Worm (Caenorhabditis elegans) whole organism, L4 larva: ENCODE results near the gene acl-13.

Experiments used
- D1046.2 ChIP-seq: fragments of 200-800 bp; sonication (Bioruptor generic); IDR thresholded peaks from 2 replicates; pipeline ENCODE4 v1.3.6; 2022; ENCODE audit warnings: missing genetic modification characterization, missing compliant biosample characterization
- F44E2.7 ChIP-seq: fragments of 200-800 bp; sonication (Bioruptor generic); IDR thresholded peaks from 2 replicates; pipeline ENCODE4 v2.1.2; 2022; ENCODE audit warnings: missing genetic modification characterization, missing compliant biosample characterization
- F49E8.2 ChIP-seq: sonication (generic microtip); optimal IDR thresholded peaks from 2 replicates; lab custom pipeline; 2016; ENCODE audit warnings: missing compliant biosample characterization, mild to moderate bottlenecking, missing genetic modification characterization, borderline replicate concordance
- R02D3.7 ChIP-seq: fragments of 150-350 bp; sonication (generic microtip); optimal IDR thresholded peaks from 3 replicates; lab custom pipeline; 2014; ENCODE audit warnings: missing biosample characterization, missing genetic modification characterization
- T20F7.1 ChIP-seq: fragments of 200-800 bp; sonication (Bioruptor generic); optimal IDR thresholded peaks from 2 replicates; lab custom pipeline; 2018; ENCODE audit warnings: mild to moderate bottlenecking, missing genetic modification characterization, missing compliant biosample characterization
- ZK337.2 ChIP-seq: fragments of 200-800 bp; sonication (Bioruptor generic); IDR thresholded peaks from 2 replicates; pipeline ENCODE4 v1.3.6; 2022; ENCODE audit warnings: missing genetic modification reagents, missing genetic modification characterization, missing compliant biosample characterization
- aha-1 ChIP-seq: fragments of 150-350 bp; peaks from one replicate; lab custom pipeline; 2014; ENCODE audit warnings: missing biosample characterization, missing genetic modification characterization
- ama-1 ChIP-seq: fragments of 150-350 bp; optimal IDR thresholded peaks from 2 replicates; lab custom pipeline; 2014; ENCODE audit warnings: inconsistent platforms, mixed read lengths
- ceh-20 ChIP-seq: fragments of 200-800 bp; sonication (Bioruptor generic); IDR thresholded peaks from 2 replicates; pipeline ENCODE4 v1.3.6; 2022; ENCODE audit warnings: missing genetic modification reagents, missing genetic modification characterization, missing compliant biosample characterization
- ceh-62 ChIP-seq: sonication (generic microtip); optimal IDR thresholded peaks from 2 replicates; lab custom pipeline; 2017; ENCODE audit warnings: missing biosample characterization, missing genetic modification characterization
- ceh-82 ChIP-seq: sonication (generic microtip); optimal IDR thresholded peaks from 2 replicates; lab custom pipeline; 2017; ENCODE audit warnings: missing biosample characterization, missing genetic modification characterization
- ctbp-1 ChIP-seq: fragments of 200-800 bp; sonication (Bioruptor generic); IDR thresholded peaks from 2 replicates; pipeline ENCODE4 v1.3.6; 2022; ENCODE audit warnings: missing genetic modification reagents, missing genetic modification characterization, missing compliant biosample characterization
- daf-16 ChIP-seq, 3 experiments: sonication (generic microtip); optimal IDR thresholded peaks; 2 replicates each; lab custom pipeline; 2016 to 2017; ENCODE audit warnings: missing genetic modification characterization in 3 of 3, missing genetic modification reagents in 3 of 3, mild to moderate bottlenecking in 2 of 3, missing compliant biosample characterization in 2 of 3, missing biosample characterization in 1 of 3, moderate library complexity in 1 of 3
- daf-19 ChIP-seq: fragments of 200-800 bp; sonication (Bioruptor generic); conservative IDR thresholded peaks from 2 replicates; pipeline ENCODE4 v1.3.6; 2022; ENCODE audit warnings: missing genetic modification characterization, missing compliant biosample characterization
- daf-8 ChIP-seq: fragments of 200-800 bp; sonication (Bioruptor generic); IDR thresholded peaks from 2 replicates; pipeline ENCODE4 v1.3.6; 2022; ENCODE audit warnings: missing genetic modification characterization, missing compliant biosample characterization
- dmd-6 ChIP-seq: fragments of 200-800 bp; sonication (Bioruptor generic); IDR thresholded peaks from 2 replicates; pipeline ENCODE4 v1.3.6; 2022; ENCODE audit warnings: missing genetic modification reagents, missing genetic modification characterization, missing compliant biosample characterization
- duxl-1 ChIP-seq: sonication (generic microtip); optimal IDR thresholded peaks from 2 replicates; lab custom pipeline; 2016; ENCODE audit warnings: mild to moderate bottlenecking, missing genetic modification characterization, moderate library complexity, missing compliant biosample characterization; ENCODE audit not compliant: poor library complexity
- dve-1 ChIP-seq: sonication (generic microtip); optimal IDR thresholded peaks from 2 replicates; lab custom pipeline; 2017; ENCODE audit warnings: antibody characterized with exemption, mild to moderate bottlenecking, missing genetic modification characterization, missing compliant biosample characterization; ENCODE audit not compliant: insufficient read depth
- egl-27 ChIP-seq: sonication (generic microtip); optimal IDR thresholded peaks from 3 replicates; lab custom pipeline; 2017; ENCODE audit warnings: missing biosample characterization, missing genetic modification reagents, missing genetic modification characterization
- egl-43 ChIP-seq: fragments of 200-800 bp; sonication (Bioruptor generic); IDR thresholded peaks from 2 replicates; pipeline ENCODE4 v1.3.6; 2022; ENCODE audit warnings: missing genetic modification reagents, missing genetic modification characterization, missing compliant biosample characterization
- fos-1 ChIP-seq: fragments of 150-350 bp; optimal IDR thresholded peaks from 2 replicates; lab custom pipeline; 2014; ENCODE audit warnings: missing biosample characterization, missing genetic modification characterization
- hlh-11 ChIP-seq: fragments of 200-800 bp; sonication (Bioruptor generic); optimal IDR thresholded peaks from 2 replicates; lab custom pipeline; 2018; ENCODE audit warnings: mild to moderate bottlenecking, missing genetic modification characterization, missing compliant biosample characterization
- hlh-30 ChIP-seq: sonication (generic microtip); optimal IDR thresholded peaks from 2 replicates; lab custom pipeline; 2017; ENCODE audit warnings: antibody characterized with exemption, mild to moderate bottlenecking, missing genetic modification characterization, missing compliant biosample characterization; ENCODE audit not compliant: insufficient read depth
- lim-7 ChIP-seq: fragments of 200-800 bp; sonication (Bioruptor generic); IDR thresholded peaks from 2 replicates; pipeline ENCODE4 v1.3.6; 2022; ENCODE audit warnings: missing genetic modification characterization, missing compliant biosample characterization
- lin-1 ChIP-seq: fragments of 200-800 bp; sonication (Bioruptor generic); IDR thresholded peaks from 2 replicates; pipeline ENCODE4 v1.3.6; 2022; ENCODE audit warnings: missing genetic modification reagents, missing genetic modification characterization, missing compliant biosample characterization
- lin-13 ChIP-seq: fragments of 150-350 bp; optimal IDR thresholded peaks from 2 replicates; lab custom pipeline; 2014; ENCODE audit warnings: missing biosample characterization, missing genetic modification reagents, missing genetic modification characterization
- lsy-2 ChIP-seq, 2 experiments: fragments of 150-350 bp in 1 of 2; sonication (generic microtip) in 1 of 2; optimal IDR thresholded peaks; 2 replicates each; lab custom pipeline; 2014 to 2017; ENCODE audit warnings: missing biosample characterization in 2 of 2, missing genetic modification characterization in 2 of 2
- madf-9 ChIP-seq: fragments of 200-800 bp; sonication (Bioruptor generic); conservative IDR thresholded peaks from 2 replicates; pipeline ENCODE4 v1.3.6; 2022; ENCODE audit warnings: missing genetic modification reagents, missing genetic modification characterization, missing compliant biosample characterization
- mdl-1 ChIP-seq, 2 experiments: fragments of 150-350 bp in 1 of 2; sonication (generic microtip) in 1 of 2; optimal IDR thresholded peaks; 2 replicates each; lab custom pipeline; 2014 to 2017; ENCODE audit warnings: missing biosample characterization in 2 of 2, missing genetic modification characterization in 2 of 2
- mdt-29 ChIP-seq: fragments of 200-800 bp; sonication (Bioruptor generic); IDR thresholded peaks from 2 replicates; pipeline ENCODE4 v1.3.6; 2022; ENCODE audit warnings: missing genetic modification reagents, missing genetic modification characterization, missing compliant biosample characterization
- mxl-3 ChIP-seq: fragments of 200-800 bp; sonication (Bioruptor generic); optimal IDR thresholded peaks from 2 replicates; lab custom pipeline; 2018; ENCODE audit warnings: mild to moderate bottlenecking, missing genetic modification characterization, missing compliant biosample characterization
- nhr-10 ChIP-seq: fragments of 150-350 bp; optimal IDR thresholded peaks from 2 replicates; lab custom pipeline; 2014; ENCODE audit warnings: missing biosample characterization, missing genetic modification characterization
- nhr-28 ChIP-seq: fragments of 150-350 bp; optimal IDR thresholded peaks from 2 replicates; lab custom pipeline; 2014; ENCODE audit warnings: missing biosample characterization, missing genetic modification characterization
- nhr-48 ChIP-seq: sonication (generic microtip); optimal IDR thresholded peaks from 2 replicates; lab custom pipeline; 2016; ENCODE audit warnings: mild to moderate bottlenecking, missing genetic modification characterization, missing compliant biosample characterization
- nhr-6 ChIP-seq: fragments of 150-350 bp; optimal IDR thresholded peaks from 2 replicates; lab custom pipeline; 2014; ENCODE audit warnings: missing biosample characterization, missing genetic modification characterization
- nhr-76 ChIP-seq: fragments of 150-350 bp; optimal IDR thresholded peaks from 2 replicates; lab custom pipeline; 2014; ENCODE audit warnings: missing biosample characterization, missing genetic modification characterization
- nhr-77 ChIP-seq: fragments of 150-350 bp; optimal IDR thresholded peaks from 2 replicates; lab custom pipeline; 2014; ENCODE audit warnings: missing biosample characterization, missing genetic modification characterization
- pha-4 ChIP-seq, 2 experiments: fragments of 150-350 bp in 1 of 2; fragments of 200-800 bp in 1 of 2; sonication (Bioruptor generic) in 1 of 2; IDR thresholded peaks in 1 of 2; optimal IDR thresholded peaks in 1 of 2; 2 replicates each; pipeline versions ENCODE4 v1.3.6 to Lab custom; 2014 to 2022; ENCODE audit warnings: missing genetic modification characterization in 2 of 2, missing genetic modification reagents in 2 of 2, missing biosample characterization in 1 of 2, missing compliant biosample characterization in 1 of 2
- snpc-1.2 ChIP-seq: fragments of 200-800 bp; sonication (Bioruptor generic); IDR thresholded peaks from 2 replicates; pipeline ENCODE4 v1.3.6; 2022; ENCODE audit warnings: missing genetic modification reagents, missing genetic modification characterization, missing compliant biosample characterization
- snpc-4 ChIP-seq: fragments of 150-350 bp; optimal IDR thresholded peaks from 2 replicates; lab custom pipeline; 2014; ENCODE audit warnings: missing biosample characterization, missing genetic modification characterization
- spr-1 ChIP-seq: sonication (generic microtip); optimal IDR thresholded peaks from 2 replicates; lab custom pipeline; 2016; ENCODE audit warnings: mild to moderate bottlenecking, missing genetic modification characterization, missing compliant biosample characterization
- tag-97 ChIP-seq: fragments of 200-800 bp; sonication (Bioruptor generic); IDR thresholded peaks from 2 replicates; pipeline ENCODE4 v1.3.6; 2022; ENCODE audit warnings: missing genetic modification characterization, missing compliant biosample characterization
- tra-1 ChIP-seq: fragments of 200-800 bp; sonication (Bioruptor generic); IDR thresholded peaks from 2 replicates; pipeline ENCODE4 v1.3.6; 2022; ENCODE audit warnings: missing genetic modification reagents, missing genetic modification characterization, missing compliant biosample characterization
- vab-7 ChIP-seq: fragments of 200-800 bp; sonication (Bioruptor generic); IDR thresholded peaks from 2 replicates; pipeline ENCODE4 v1.3.6; 2022; ENCODE audit warnings: missing genetic modification reagents, missing genetic modification characterization, missing compliant biosample characterization
- zag-1 ChIP-seq: fragments of 150-350 bp; optimal IDR thresholded peaks from 2 replicates; lab custom pipeline; 2014; ENCODE audit warnings: missing biosample characterization, missing genetic modification characterization
- zfp-2 ChIP-seq: sonication (generic microtip); optimal IDR thresholded peaks from 2 replicates; lab custom pipeline; 2016; ENCODE audit warnings: mild to moderate bottlenecking, missing genetic modification characterization, missing compliant biosample characterization

Gene acl-13

DNA sequence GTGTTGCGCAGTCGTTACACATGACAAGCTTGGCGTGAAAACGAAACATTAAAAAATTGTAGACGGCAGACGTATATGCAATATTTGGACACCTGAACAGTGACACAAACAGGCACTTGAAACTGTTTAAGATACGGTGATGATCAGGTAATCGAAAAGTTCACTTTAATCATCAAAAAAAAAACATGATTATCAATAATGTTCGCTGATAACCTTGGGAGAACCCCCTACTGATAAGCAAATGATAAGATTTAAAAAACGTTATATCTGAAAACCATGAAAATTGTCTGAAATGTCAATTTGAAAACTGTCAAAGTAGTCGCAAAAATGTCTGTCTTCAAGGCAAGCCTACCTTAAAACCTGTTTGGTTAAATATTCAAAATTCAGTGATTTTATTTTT is 10.3 kb upstream of the acl-13 start (continued):
- TF ChIP-seq ZK337.2 (GFP tag; lab: Robert Waterston, UW) (no peak), nhr-48 (tag; lab: Kevin White, UChicago) (peak; percentile 38), lim-7 (GFP tag; lab: Robert Waterston, UW) (no peak), tra-1 (GFP tag; lab: Robert Waterston, UW) (peak; percentile 86), mxl-3 (peak; percentile 11), madf-9 (GFP tag; lab: Robert Waterston, UW) (no peak), zfp-2 (tag; lab: Kevin White, UChicago) (no peak), dmd-6 (GFP tag; lab: Robert Waterston, UW) (peak; percentile 95)

DNA sequence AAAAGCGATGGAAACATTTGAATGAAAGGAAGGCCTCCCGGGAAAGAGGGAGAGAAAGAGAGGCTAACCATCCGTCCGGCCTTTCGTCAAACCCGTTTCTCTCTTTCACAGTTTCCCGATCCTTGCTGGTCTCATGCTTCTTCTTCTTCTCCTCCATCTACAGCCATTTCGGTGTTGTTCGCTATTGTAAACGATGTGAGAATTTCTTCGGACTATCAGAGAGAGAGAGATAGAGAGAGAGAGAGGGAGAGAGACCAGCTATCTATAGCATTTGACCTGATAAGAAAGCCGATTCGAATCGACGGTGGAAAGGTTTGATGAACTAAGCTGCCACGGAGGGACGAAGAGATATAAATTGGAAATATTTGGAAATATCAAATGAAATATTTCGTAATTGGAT is 6.8 kb upstream of the acl-13 start:
- TF ChIP-seq R02D3.7 (no peak), aha-1 (peak; percentile 95), F44E2.7 (GFP tag; lab: Robert Waterston, UW) (no peak), nhr-28 (tag; lab: Kevin White, UChicago) (peak; percentile 32), hlh-30 (tag; lab: Kevin White, UChicago) (peak; percentile 19), hlh-11 (tag; lab: Kevin White, UChicago) (peak; percentile 40), mxl-3 (peak; percentile 55)

DNA sequence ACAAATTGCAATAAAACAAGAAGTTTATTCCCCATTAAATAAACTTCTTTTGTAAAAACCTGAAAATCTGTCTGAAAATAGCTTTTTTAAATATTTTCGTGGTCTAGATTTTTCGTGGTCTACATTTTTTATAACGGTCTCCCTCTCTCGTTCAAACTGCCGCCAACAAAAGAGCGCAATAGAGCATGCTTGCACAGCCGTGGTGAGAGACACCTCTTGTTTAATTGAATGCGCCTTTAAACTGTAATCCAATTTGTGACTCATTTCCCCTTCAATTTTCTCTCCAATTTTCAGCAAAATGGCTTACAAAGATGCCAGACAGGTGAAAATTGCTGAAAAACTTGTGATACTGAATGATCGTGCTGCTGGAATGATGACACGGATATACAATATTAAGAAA is 6.1 kb upstream of the acl-13 start, which contains the start of gene gex-3:
Gene gex-3 (plus strand): TSS at position 295 of the 400 bp plus-strand sequence.
- no peak for TF ChIP-seq ctbp-1 (GFP tag; lab: Robert Waterston, UW)
- peak; percentile 43 for TF ChIP-seq nhr-28 (tag; lab: Kevin White, UChicago)
- TF ChIP-seq ceh-82 (tag; lab: Kevin White, UChicago) = no peak
- peak; percentile 50 for TF ChIP-seq hlh-11 (tag; lab: Kevin White, UChicago)
- no peak for TF ChIP-seq egl-27 (tag; lab: Kevin White, UChicago)
- peak; percentile 31 for TF ChIP-seq F49E8.2 (tag; lab: Kevin White, UChicago)
- no peak for TF ChIP-seq mdt-29 (GFP tag; lab: Robert Waterston, UW)
- no peak for TF ChIP-seq snpc-4
- no peak for TF ChIP-seq T20F7.1
- TF ChIP-seq egl-43 (GFP tag; lab: Robert Waterston, UW) = no peak
- TF ChIP-seq nhr-10 (tag; lab: Kevin White, UChicago) = no peak
- TF ChIP-seq daf-16 (GFP tag; optimal IDR thresholded peaks at IDR 0.05; lab: Kevin White, UChicago) = no peak
- peak; percentile 51 for TF ChIP-seq daf-16 (tag; optimal IDR thresholded peaks at IDR 0.05; lab: Kevin White, UChicago)
- TF ChIP-seq ceh-20 (GFP tag; lab: Robert Waterston, UW) = no peak
- TF ChIP-seq vab-7 (GFP tag; lab: Robert Waterston, UW) = peak; percentile 58
- 0 out of 2 replicates have a peak, but pooled peaks have one; percentile 32 for TF ChIP-seq daf-19 (GFP tag; lab: Robert Waterston, UW)
- TF ChIP-seq snpc-1.2 (GFP tag; lab: Robert Waterston, UW) = peak; percentile 77
- TF ChIP-seq nhr-6 (tag; lab: Kevin White, UChicago) = peak; percentile 86
- no peak for TF ChIP-seq nhr-76 (tag; lab: Kevin White, UChicago)
- TF ChIP-seq madf-9 (GFP tag; lab: Robert Waterston, UW) = no peak
- no peak for TF ChIP-seq spr-1 (tag; lab: Kevin White, UChicago)
- no peak for TF ChIP-seq duxl-1 (tag; lab: Kevin White, UChicago)
- no peak for TF ChIP-seq zag-1 (tag; lab: Kevin White, UChicago)
- TF ChIP-seq mdl-1 (tag; optimal IDR thresholded peaks at IDR 0.05; lab: Kevin White, UChicago) = no peak
- no peak for TF ChIP-seq tag-97 (GFP tag; lab: Robert Waterston, UW)
- TF ChIP-seq aha-1 = peak; percentile 98
- no peak for TF ChIP-seq pha-4 (GFP tag; IDR thresholded peaks at IDR 0.05; lab: Robert Waterston, UW)
- TF ChIP-seq pha-4 (tag; optimal IDR thresholded peaks at IDR 0.05; lab: Kevin White, UChicago) = peak; percentile 69
- no peak for TF ChIP-seq F44E2.7 (GFP tag; lab: Robert Waterston, UW)
- TF ChIP-seq lin-1 (GFP tag; lab: Robert Waterston, UW) = no peak
- TF ChIP-seq dve-1 (tag; lab: Kevin White, UChicago) = peak; percentile 65
- TF ChIP-seq daf-8 = no peak
- TF ChIP-seq ceh-62 (tag; lab: Kevin White, UChicago) = no peak
- TF ChIP-seq D1046.2 = no peak
- TF ChIP-seq lsy-2 (tag; optimal IDR thresholded peaks at IDR 0.05; lab: Kevin White, UChicago) = peak; percentile 61 to 95
- TF ChIP-seq ama-1 (lab: Kevin White, UChicago) = no peak
- TF ChIP-seq ZK337.2 (GFP tag; lab: Robert Waterston, UW) = no peak
- no peak for TF ChIP-seq nhr-48 (tag; lab: Kevin White, UChicago)
- peak; percentile 59 for TF ChIP-seq nhr-77 (tag; lab: Kevin White, UChicago)
- no peak for TF ChIP-seq fos-1 (tag; lab: Kevin White, UChicago)
- peak; percentile 87 for TF ChIP-seq lin-13
